Worm (Caenorhabditis elegans) whole organism, L2 larva: ENCODE results near the gene Y19D10B.8.

ENCODE experiments used
- ZK546.5 ChIP-seq: sonication (generic microtip); optimal IDR thresholded peaks from 2 replicates; lab custom pipeline; 2017; ENCODE audit warnings: missing biosample characterization, missing genetic modification characterization
- alr-1 ChIP-seq: fragments of 150-350 bp; optimal IDR thresholded peaks from 2 replicates; lab custom pipeline; 2014; ENCODE audit warnings: missing biosample characterization, missing genetic modification characterization
- dmd-4 ChIP-seq: sonication (generic microtip); optimal IDR thresholded peaks from 2 replicates; lab custom pipeline; 2017; ENCODE audit warnings: missing biosample characterization, missing genetic modification characterization
- egl-27 ChIP-seq: sonication (generic microtip); optimal IDR thresholded peaks from 3 replicates; lab custom pipeline; 2017; ENCODE audit warnings: missing biosample characterization, missing genetic modification reagents, missing genetic modification characterization
- lin-39 ChIP-seq: fragments of 150-350 bp; optimal IDR thresholded peaks from 2 replicates; lab custom pipeline; 2014; ENCODE audit warnings: missing biosample characterization, missing genetic modification reagents, missing genetic modification characterization
- mdl-1 ChIP-seq, 2 experiments: fragments of 150-350 bp in 1 of 2; sonication (generic microtip) in 1 of 2; optimal IDR thresholded peaks; 2 replicates each; lab custom pipeline; 2017; ENCODE audit warnings: missing biosample characterization in 2 of 2, missing genetic modification characterization in 2 of 2
- nhr-12 ChIP-seq: fragments of 150-350 bp; optimal IDR thresholded peaks from 2 replicates; lab custom pipeline; 2014; ENCODE audit warnings: missing biosample characterization, missing genetic modification characterization
- nhr-237 ChIP-seq: fragments of 150-350 bp; optimal IDR thresholded peaks from 2 replicates; lab custom pipeline; 2014; ENCODE audit warnings: missing biosample characterization, missing genetic modification characterization
- nhr-77 ChIP-seq: fragments of 150-350 bp; optimal IDR thresholded peaks from 2 replicates; lab custom pipeline; 2014; ENCODE audit warnings: missing biosample characterization, missing genetic modification characterization
- sem-4 ChIP-seq: fragments of 150-350 bp; optimal IDR thresholded peaks from 2 replicates; lab custom pipeline; 2014; ENCODE audit warnings: missing biosample characterization, missing genetic modification reagents, missing genetic modification characterization
- sma-3 ChIP-seq: sonication (generic microtip); optimal IDR thresholded peaks from 2 replicates; lab custom pipeline; 2016; ENCODE audit warnings: missing genetic modification reagents, missing genetic modification characterization, missing compliant biosample characterization
- snpc-4 ChIP-seq: fragments of 150-350 bp; optimal IDR thresholded peaks from 2 replicates; lab custom pipeline; 2014; ENCODE audit warnings: missing biosample characterization, missing genetic modification characterization
- unc-62 ChIP-seq: fragments of 150-350 bp; optimal IDR thresholded peaks from 2 replicates; lab custom pipeline; 2014; ENCODE audit warnings: missing biosample characterization, missing genetic modification reagents, missing genetic modification characterization

DNA sequence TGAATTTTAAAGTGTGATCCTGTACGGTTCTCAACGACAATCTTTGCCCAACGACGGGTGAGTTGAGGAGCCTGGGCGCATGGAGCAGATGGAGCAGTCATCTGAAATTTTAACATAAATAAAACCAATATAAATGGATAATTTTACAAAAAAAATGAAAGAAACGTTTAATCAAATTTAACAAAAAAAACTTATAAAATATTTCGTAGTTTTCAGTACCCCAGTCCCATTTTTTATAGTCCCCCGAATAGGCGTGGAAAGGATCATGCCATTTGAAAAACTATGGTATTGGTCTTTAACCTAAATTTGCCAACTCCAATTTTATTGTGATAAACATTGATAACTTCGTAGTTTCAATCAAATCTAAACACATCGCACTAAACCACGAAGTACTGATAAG lies 24.2 kb upstream of the Y19D10B.8 start, which contains the start of gene pud-3:
- TF ChIP-seq ZK546.5 (tag; lab: Kevin White, UChicago) (no peak), nhr-237 (tag; lab: Kevin White, UChicago) (no peak), nhr-12 (tag; lab: Kevin White, UChicago) (no peak), dmd-4 (tag; lab: Kevin White, UChicago) (no peak), unc-62 (GFP tag; lab: Kevin White, UChicago) (no peak), snpc-4 (tag; lab: Kevin White, UChicago) (no peak), sem-4 (tag; lab: Kevin White, UChicago) (no peak), mdl-1 (tag; optimal IDR thresholded peaks at IDR 0.05; lab: Kevin White, UChicago) (no peak), nhr-77 (no peak), egl-27 (tag; lab: Kevin White, UChicago) (no peak), alr-1 (no peak), lin-39 (tag; lab: Kevin White, UChicago) (no peak), sma-3 (GFP tag; lab: Kevin White, UChicago) (no peak)
